Worm (Caenorhabditis elegans) whole organism, young adult: Measurements from ENCODE around the gene VM106R.1.

ENCODE experiments used
- F23B12.7 ChIP-seq: sonication (generic microtip); optimal IDR thresholded peaks from 2 replicates; lab custom pipeline; 2017; ENCODE audit warnings: missing genetic modification characterization, mild to moderate bottlenecking, missing compliant biosample characterization, antibody characterized with exemption, moderate library complexity; ENCODE audit not compliant: insufficient read depth
- F37B4.10 ChIP-seq: fragments of 200-800 bp; sonication (Bioruptor generic); IDR thresholded peaks from 2 replicates; pipeline ENCODE4 v1.3.6; 2022; ENCODE audit warnings: missing genetic modification characterization, missing compliant biosample characterization
- F39B2.1 ChIP-seq: fragments of 200-800 bp; sonication (Bioruptor generic); IDR thresholded peaks from 2 replicates; pipeline ENCODE4 v1.3.6; 2022; ENCODE audit warnings: missing genetic modification reagents, missing genetic modification characterization, missing compliant biosample characterization
- F49E8.2 ChIP-seq: sonication (generic microtip); optimal IDR thresholded peaks from 3 replicates; lab custom pipeline; 2017; ENCODE audit warnings: missing genetic modification characterization, mild to moderate bottlenecking, missing compliant biosample characterization, antibody characterized with exemption, moderate library complexity; ENCODE audit not compliant: insufficient read depth
- F52B5.7 ChIP-seq: sonication (generic microtip); optimal IDR thresholded peaks from 2 replicates; lab custom pipeline; 2016; ENCODE audit warnings: mild to moderate bottlenecking, missing genetic modification characterization, missing compliant biosample characterization
- F57A8.1 ChIP-seq: fragments of 200-800 bp; sonication (Bioruptor generic); optimal IDR thresholded peaks from 2 replicates; lab custom pipeline; 2018; ENCODE audit warnings: mild to moderate bottlenecking, missing genetic modification characterization, moderate library complexity, missing compliant biosample characterization
- T07F8.4 ChIP-seq: sonication (generic microtip); optimal IDR thresholded peaks from 2 replicates; lab custom pipeline; 2016; ENCODE audit warnings: mild to moderate bottlenecking, missing genetic modification characterization, moderate library complexity, missing compliant biosample characterization
- Y56A3A.18 ChIP-seq: fragments of 200-800 bp; sonication (Bioruptor generic); IDR thresholded peaks from 2 replicates; pipeline ENCODE4 v1.3.6; 2022; ENCODE audit warnings: missing genetic modification reagents, missing genetic modification characterization, missing compliant biosample characterization
- Y67H2A.10 ChIP-seq: fragments of 200-800 bp; sonication (Bioruptor generic); conservative IDR thresholded peaks from 2 replicates; pipeline ENCODE4 v1.3.6; 2022; ENCODE audit warnings: missing genetic modification reagents, missing genetic modification characterization, missing compliant biosample characterization
- ama-1 ChIP-seq, 3 experiments: fragments of 150-350 bp in 1 of 3; sonication (generic microtip) in 2 of 3; optimal IDR thresholded peaks; 2 replicates each; lab custom pipeline; 2014 to 2018; ENCODE audit warnings: missing biosample characterization in 2 of 3, missing genetic modification characterization in 2 of 3, missing genetic modification reagents in 2 of 3
- aptf-2 ChIP-seq: fragments of 200-800 bp; sonication (Bioruptor generic); conservative IDR thresholded peaks from 2 replicates; pipeline ENCODE4 v1.3.6; 2022; ENCODE audit warnings: missing genetic modification reagents, missing genetic modification characterization, missing compliant biosample characterization
- attf-6 ChIP-seq: fragments of 200-800 bp; sonication (Bioruptor generic); IDR thresholded peaks from 2 replicates; pipeline ENCODE4 v1.3.6; 2022; ENCODE audit warnings: missing genetic modification reagents, missing genetic modification characterization, missing compliant biosample characterization
- bed-1 ChIP-seq: fragments of 200-800 bp; sonication (Bioruptor generic); IDR thresholded peaks from 2 replicates; pipeline ENCODE4 v1.3.6; 2022; ENCODE audit warnings: missing genetic modification reagents, missing genetic modification characterization, missing compliant biosample characterization
- cebp-1 ChIP-seq, 2 experiments: fragments of 200-800 bp in 1 of 2; sonication (Bioruptor generic) in 1 of 2; sonication (generic microtip) in 1 of 2; IDR thresholded peaks in 1 of 2; optimal IDR thresholded peaks in 1 of 2; 2 replicates each; pipeline versions ENCODE4 v1.3.6 to Lab custom; 2017 to 2022; ENCODE audit warnings: missing compliant biosample characterization in 2 of 2, missing genetic modification characterization in 2 of 2, mild to moderate bottlenecking in 1 of 2, missing genetic modification reagents in 1 of 2, moderate library complexity in 1 of 2
- cebp-2 ChIP-seq: fragments of 200-800 bp; sonication (Bioruptor generic); IDR thresholded peaks from 2 replicates; pipeline ENCODE4 v1.3.6; 2022; ENCODE audit warnings: missing genetic modification characterization, missing compliant biosample characterization
- ceh-100 ChIP-seq: fragments of 200-800 bp; sonication (Bioruptor generic); IDR thresholded peaks from 2 replicates; pipeline ENCODE4 v1.3.6; 2022; ENCODE audit warnings: missing genetic modification reagents, missing genetic modification characterization, missing compliant biosample characterization
- ceh-27 ChIP-seq: fragments of 200-800 bp; sonication (Bioruptor generic); optimal IDR thresholded peaks from 2 replicates; lab custom pipeline; 2018; ENCODE audit warnings: mild to moderate bottlenecking, missing genetic modification characterization, moderate library complexity, missing compliant biosample characterization
- dox-1 ChIP-seq: fragments of 200-800 bp; sonication (Bioruptor generic); IDR thresholded peaks from 2 replicates; pipeline ENCODE4 v1.3.6; 2022; ENCODE audit warnings: missing genetic modification reagents, missing genetic modification characterization, missing compliant biosample characterization
- dpff-1 ChIP-seq: sonication (generic microtip); optimal IDR thresholded peaks from 2 replicates; lab custom pipeline; 2017; ENCODE audit warnings: mild to moderate bottlenecking, missing genetic modification characterization, missing compliant biosample characterization
- dpl-1 ChIP-seq: fragments of 150-350 bp; optimal IDR thresholded peaks from 2 replicates; lab custom pipeline; 2014; ENCODE audit warnings: missing biosample characterization, missing genetic modification reagents, missing genetic modification characterization
- efl-1 ChIP-seq: fragments of 150-350 bp; optimal IDR thresholded peaks from 2 replicates; lab custom pipeline; 2014; ENCODE audit warnings: missing biosample characterization, missing genetic modification reagents, missing genetic modification characterization
- fkh-3 ChIP-seq: sonication (generic microtip); optimal IDR thresholded peaks from 2 replicates; lab custom pipeline; 2016; ENCODE audit warnings: mild to moderate bottlenecking, missing genetic modification characterization, missing compliant biosample characterization
- gei-17 ChIP-seq: fragments of 200-800 bp; sonication (Bioruptor generic); optimal IDR thresholded peaks from 2 replicates; lab custom pipeline; 2018; ENCODE audit warnings: mild to moderate bottlenecking, missing genetic modification characterization, missing compliant biosample characterization
- hlh-12 ChIP-seq: sonication (generic microtip); optimal IDR thresholded peaks from 2 replicates; lab custom pipeline; 2016; ENCODE audit warnings: missing genetic modification characterization, missing compliant biosample characterization
- hrde-1 ChIP-seq: sonication (generic microtip); optimal IDR thresholded peaks from 2 replicates; lab custom pipeline; 2016; ENCODE audit warnings: missing genetic modification characterization, mild to moderate bottlenecking, missing compliant biosample characterization, moderate library complexity, missing genotype, missing genetic modification reagents, borderline replicate concordance
- lag-1 ChIP-seq: fragments of 200-800 bp; sonication (Bioruptor generic); IDR thresholded peaks from 2 replicates; pipeline ENCODE4 v1.3.6; 2022; ENCODE audit warnings: missing genetic modification reagents, missing genetic modification characterization, missing compliant biosample characterization
- lin-54 ChIP-seq: fragments of 200-800 bp; sonication (Bioruptor generic); optimal IDR thresholded peaks from 2 replicates; lab custom pipeline; 2018; ENCODE audit warnings: mild to moderate bottlenecking, missing genetic modification characterization, missing compliant biosample characterization
- lsy-27 ChIP-seq: sonication (generic microtip); optimal IDR thresholded peaks from 2 replicates; lab custom pipeline; 2017; ENCODE audit warnings: missing genetic modification characterization, mild to moderate bottlenecking, missing compliant biosample characterization, antibody characterized with exemption, missing genotype, borderline replicate concordance; ENCODE audit not compliant: insufficient read depth
- mxl-1 ChIP-seq: sonication (generic microtip); optimal IDR thresholded peaks from 2 replicates; lab custom pipeline; 2016; ENCODE audit warnings: missing genetic modification characterization, missing compliant biosample characterization
- nfya-2 ChIP-seq: fragments of 200-800 bp; sonication (Bioruptor generic); IDR thresholded peaks from 2 replicates; pipeline ENCODE4 v1.3.6; 2022; ENCODE audit warnings: missing genetic modification reagents, missing genetic modification characterization, missing compliant biosample characterization
- nfyb-1 ChIP-seq: fragments of 200-800 bp; sonication (Bioruptor generic); IDR thresholded peaks from 2 replicates; pipeline ENCODE4 v1.3.6; 2022; ENCODE audit warnings: missing genetic modification reagents, missing genetic modification characterization, missing compliant biosample characterization
- nhr-90 ChIP-seq: sonication (generic microtip); optimal IDR thresholded peaks from 2 replicates; lab custom pipeline; 2016; ENCODE audit warnings: missing genotype, mild to moderate bottlenecking, missing genetic modification characterization, missing compliant biosample characterization
- pbrm-1 ChIP-seq: fragments of 200-800 bp; sonication (Bioruptor generic); IDR thresholded peaks from 2 replicates; pipeline ENCODE4 v1.3.6; 2022; ENCODE audit warnings: missing genetic modification reagents, missing genetic modification characterization, missing compliant biosample characterization
- pha-4 ChIP-seq: fragments of 150-350 bp; sonication (generic microtip); optimal IDR thresholded peaks from 2 replicates; lab custom pipeline; 2014; ENCODE audit warnings: missing biosample characterization, missing genetic modification reagents, missing genetic modification characterization
- rcor-1 ChIP-seq: fragments of 200-800 bp; sonication (Bioruptor generic); IDR thresholded peaks from 2 replicates; pipeline ENCODE4 v1.3.6; 2022; ENCODE audit warnings: missing genetic modification reagents, missing genetic modification characterization, missing compliant biosample characterization
- repo-1 ChIP-seq: sonication (generic microtip); optimal IDR thresholded peaks from 2 replicates; lab custom pipeline; 2017; ENCODE audit warnings: mild to moderate bottlenecking, missing genetic modification characterization, missing compliant biosample characterization
- sdz-38 ChIP-seq: sonication (generic microtip); optimal IDR thresholded peaks from 2 replicates; lab custom pipeline; 2016; ENCODE audit warnings: missing genotype, missing genetic modification characterization, missing compliant biosample characterization
- snpc-1.3 ChIP-seq: sonication (generic microtip); optimal IDR thresholded peaks from 2 replicates; lab custom pipeline; 2017; ENCODE audit warnings: missing genetic modification characterization, mild to moderate bottlenecking, missing compliant biosample characterization, antibody characterized with exemption, moderate library complexity, missing genotype, missing genetic modification reagents; ENCODE audit not compliant: insufficient read depth
- somi-1 ChIP-seq: fragments of 200-800 bp; sonication (Bioruptor generic); optimal IDR thresholded peaks from 2 replicates; lab custom pipeline; 2018; ENCODE audit warnings: mild to moderate bottlenecking, missing genetic modification characterization, missing compliant biosample characterization
- sptf-2 ChIP-seq: fragments of 200-800 bp; sonication (Bioruptor generic); optimal IDR thresholded peaks from 2 replicates; lab custom pipeline; 2018; ENCODE audit warnings: mild to moderate bottlenecking, missing genetic modification characterization, missing compliant biosample characterization
- unc-62 ChIP-seq: fragments of 150-350 bp; optimal IDR thresholded peaks from 2 replicates; lab custom pipeline; 2014; ENCODE audit warnings: missing biosample characterization, missing genetic modification reagents, missing genetic modification characterization
- zim-3 ChIP-seq: sonication (generic microtip); optimal IDR thresholded peaks from 2 replicates; lab custom pipeline; 2017; ENCODE audit warnings: mild to moderate bottlenecking, missing genetic modification characterization, moderate library complexity, missing compliant biosample characterization
- ztf-26 ChIP-seq: sonication (generic microtip); optimal IDR thresholded peaks from 2 replicates; lab custom pipeline; 2017; ENCODE audit warnings: missing genetic modification characterization, missing compliant biosample characterization
- ztf-6 ChIP-seq: fragments of 200-800 bp; sonication (Bioruptor generic); IDR thresholded peaks from 2 replicates; pipeline ENCODE4 v1.3.6; 2022; ENCODE audit warnings: missing genetic modification reagents, missing genetic modification characterization, missing compliant biosample characterization

VM106R.1 gene

ce11 chrII:10867219-10867618 is 38.2 kb upstream of the VM106R.1 start (continued):
- TF ChIP-seq ztf-6 (GFP tag; lab: Robert Waterston, UW) (no peak), cebp-2 (GFP tag; lab: Robert Waterston, UW) (no peak), F57A8.1 (no peak), unc-62 (GFP tag; lab: Kevin White, UChicago) (no peak), ceh-100 (GFP tag; lab: Robert Waterston, UW) (no peak), efl-1 (GFP tag; lab: Kevin White, UChicago) (no peak), bed-1 (GFP tag; lab: Robert Waterston, UW) (no peak), lin-54 (peak; percentile 20), repo-1 (tag; lab: Kevin White, UChicago) (no peak), F23B12.7 (tag; lab: Kevin White, UChicago) (no peak), Y56A3A.18 (GFP tag; lab: Robert Waterston, UW) (no peak), pbrm-1 (GFP tag; lab: Robert Waterston, UW) (no peak), F52B5.7 (tag; lab: Kevin White, UChicago) (no peak), aptf-2 (no peak), F37B4.10 (no peak), dpl-1 (GFP tag; lab: Kevin White, UChicago) (no peak), lsy-27 (tag; lab: Kevin White, UChicago) (no peak)

DNA sequence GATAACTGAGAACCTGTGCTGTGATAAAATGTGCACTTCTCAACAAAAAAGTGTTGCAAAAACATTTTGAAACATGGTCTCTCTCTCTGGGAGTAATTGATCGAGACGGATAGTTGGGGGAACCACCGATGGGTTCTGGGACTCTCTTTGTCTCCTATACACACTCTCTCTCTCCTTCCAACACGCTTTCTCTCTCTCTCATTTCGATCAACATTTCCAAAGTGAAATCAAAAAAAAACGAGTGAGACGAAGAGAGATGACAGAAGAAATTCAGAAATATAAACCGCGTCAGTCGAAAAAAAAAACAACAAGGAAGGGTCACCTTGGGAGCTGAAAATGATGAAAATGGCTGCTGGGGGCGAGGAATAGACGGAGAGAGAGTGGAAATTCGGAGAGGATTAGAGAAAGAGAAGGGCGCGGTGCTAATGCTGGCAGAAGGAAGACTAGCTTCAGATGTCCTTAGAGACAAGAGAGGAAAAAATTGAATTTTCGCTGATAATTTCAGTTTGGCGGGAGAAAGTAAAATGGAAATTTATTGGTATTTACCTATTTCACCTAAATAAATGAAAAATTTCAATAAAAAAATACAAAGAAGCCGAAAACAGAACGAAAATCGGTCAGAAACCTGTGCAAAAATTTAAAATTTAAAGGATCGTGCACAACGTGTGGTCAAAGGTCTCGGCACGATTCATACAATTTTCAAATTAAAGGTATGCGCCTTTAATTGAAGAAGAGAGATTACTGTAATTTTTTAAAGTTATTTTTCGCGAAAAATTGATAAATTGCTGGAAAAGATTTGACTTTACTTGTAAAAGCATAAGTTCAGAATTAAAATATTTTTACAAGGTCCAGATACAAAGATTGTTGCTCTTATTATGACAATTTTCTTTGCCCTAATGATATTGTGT is 34.0 kb upstream of the VM106R.1 start:
- TF ChIP-seq sptf-2 (no peak), ama-1 (optimal IDR thresholded peaks at IDR 0.05; lab: Kevin White, UChicago) (no peak), ama-1 (GFP tag; optimal IDR thresholded peaks at IDR 0.05; lab: Kevin White, UChicago) (no peak), cebp-1 (GFP tag; IDR thresholded peaks at IDR 0.05; lab: Robert Waterston, UW) (no peak), cebp-1 (tag; optimal IDR thresholded peaks at IDR 0.05; lab: Kevin White, UChicago) (no peak), rcor-1 (GFP tag; lab: Robert Waterston, UW) (no peak), nfyb-1 (GFP tag; lab: Robert Waterston, UW) (no peak), Y67H2A.10 (GFP tag; lab: Robert Waterston, UW) (no peak), hrde-1 (tag; lab: Kevin White, UChicago) (no peak), mxl-1 (tag; lab: Kevin White, UChicago) (no peak), pha-4 (tag; lab: Kevin White, UChicago) (no peak), lsy-27 (tag; lab: Kevin White, UChicago) (no peak), zim-3 (no peak), ztf-6 (GFP tag; lab: Robert Waterston, UW) (no peak), ztf-26 (tag; lab: Kevin White, UChicago) (no peak), snpc-1.3 (no peak), cebp-2 (GFP tag; lab: Robert Waterston, UW) (no peak), fkh-3 (tag; lab: Kevin White, UChicago) (no peak), F49E8.2 (tag; lab: Kevin White, UChicago) (no peak), nfya-2 (GFP tag; lab: Robert Waterston, UW) (no peak), F39B2.1 (no peak), pbrm-1 (GFP tag; lab: Robert Waterston, UW) (peak; percentile 20; the same call in 1 of the 2 replicates), gei-17 (GFP tag; lab: Kevin White, UChicago) (no peak), F37B4.10 (no peak), ceh-27 (no peak), lag-1 (GFP tag; lab: Robert Waterston, UW) (no peak), nhr-90 (tag; lab: Kevin White, UChicago) (no peak), sdz-38 (tag; lab: Kevin White, UChicago) (no peak), attf-6 (GFP tag; lab: Robert Waterston, UW) (no peak), dpff-1 (no peak), dpl-1 (GFP tag; lab: Kevin White, UChicago) (peak; percentile 16), T07F8.4 (tag; lab: Kevin White, UChicago) (no peak), dox-1 (GFP tag; lab: Robert Waterston, UW) (no peak), hlh-12 (tag; lab: Kevin White, UChicago) (no peak), somi-1 (GFP tag; lab: Kevin White, UChicago) (no peak)
